Worm (Caenorhabditis elegans): ENCODE results near the gene Y37H2C.4.
"Not testable (repeated sequence)": the region's sequence is repeated elsewhere in the genome, so short reads cannot be mapped to it uniquely, and the experiment has no call there.

Y37H2C.4 gene

DNA sequence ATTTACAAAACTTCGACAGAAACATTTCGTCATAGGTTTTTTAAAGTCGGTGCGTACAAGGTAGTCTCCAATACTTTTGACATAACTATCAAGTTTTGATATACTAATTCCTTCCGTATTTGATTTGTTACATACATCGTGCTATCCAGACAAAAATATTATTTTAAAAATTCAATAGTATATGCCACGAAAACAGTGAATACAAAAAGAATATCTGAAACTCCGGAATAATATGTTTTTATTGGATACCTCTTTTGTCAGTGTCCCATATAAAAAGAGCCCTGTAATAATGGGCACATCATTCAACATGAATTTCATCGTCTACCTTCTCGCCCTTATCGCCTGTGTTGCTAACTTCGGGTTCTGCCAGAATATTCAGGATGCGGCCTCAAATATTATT, 21.8 kb downstream of the Y37H2C.4 start, which contains the start of gene Y51A2A.12:
Gene Y51A2A.12, plus strand, starts transcription at position 301 of the 400 bp plus-strand sequence.
- TF ChIP-seq ekl-4 (GFP tag; IDR thresholded peaks at IDR 0.05) (no peak), chd-7 (tag; optimal IDR thresholded peaks at IDR 0.05) (no peak), fkh-3 (tag; optimal IDR thresholded peaks at IDR 0.05) (no peak), egl-18 (GFP tag; IDR thresholded peaks at IDR 0.05) (no peak), T07F8.4 (tag; optimal IDR thresholded peaks at IDR 0.05) (no peak), hlh-26 (GFP tag; conservative IDR thresholded peaks at IDR 0.05) (no peak), rec-8 (tag; optimal IDR thresholded peaks at IDR 0.05) (no peak), ceh-100 (GFP tag; IDR thresholded peaks at IDR 0.05) (no peak), B0261.1 (tag; optimal IDR thresholded peaks at IDR 0.05) (no peak)

DNA sequence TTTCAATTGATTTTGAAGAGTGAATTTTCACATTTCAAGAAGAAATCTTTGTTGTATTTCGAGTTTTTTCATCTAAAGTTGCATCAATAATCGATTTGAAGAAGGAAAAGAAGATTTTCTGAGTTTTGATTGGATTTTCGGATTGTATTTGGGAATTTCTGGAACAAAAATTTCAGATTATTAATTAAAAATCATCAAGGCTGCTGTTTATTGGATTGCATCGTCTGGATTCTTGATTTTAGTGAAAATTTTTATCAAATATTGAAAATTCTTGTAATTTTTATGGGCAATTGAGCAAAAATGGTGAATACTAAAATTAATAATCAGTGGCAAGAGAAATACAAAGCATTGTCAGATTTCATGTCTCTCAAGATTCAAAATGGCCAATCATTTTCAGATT, 28.0 kb downstream of the Y37H2C.4 start, which contains the start of gene Y51A2A.5:
Gene Y51A2A.5, plus strand, starts transcription at position 301 of the 400 bp plus-strand sequence.
- TF ChIP-seq tbx-9 (tag; optimal IDR thresholded peaks at IDR 0.05; ENCODE audit: borderline replicate concordance) (no peak), ztf-3 (GFP tag; optimal IDR thresholded peaks at IDR 0.05) (no peak), let-526 (GFP tag; IDR thresholded peaks at IDR 0.05) (no peak), B0035.1 (tag; optimal IDR thresholded peaks at IDR 0.05) (no peak), ztf-28 (GFP tag; IDR thresholded peaks at IDR 0.05) (no peak), athp-1 (tag; optimal IDR thresholded peaks at IDR 0.05) (no peak), nhr-120 (GFP tag; IDR thresholded peaks at IDR 0.05) (no peak), lag-1 (GFP tag; IDR thresholded peaks at IDR 0.05) (no peak), pbrm-1 (GFP tag; IDR thresholded peaks at IDR 0.05) (no peak), fkh-3 (tag; optimal IDR thresholded peaks at IDR 0.05) (no peak), F37B4.10 (GFP tag; IDR thresholded peaks at IDR 0.05) (no peak), Y53G8AR.9 (GFP tag; conservative IDR thresholded peaks at IDR 0.05) (no peak), T07F8.4 (tag; optimal IDR thresholded peaks at IDR 0.05) (no peak)

DNA sequence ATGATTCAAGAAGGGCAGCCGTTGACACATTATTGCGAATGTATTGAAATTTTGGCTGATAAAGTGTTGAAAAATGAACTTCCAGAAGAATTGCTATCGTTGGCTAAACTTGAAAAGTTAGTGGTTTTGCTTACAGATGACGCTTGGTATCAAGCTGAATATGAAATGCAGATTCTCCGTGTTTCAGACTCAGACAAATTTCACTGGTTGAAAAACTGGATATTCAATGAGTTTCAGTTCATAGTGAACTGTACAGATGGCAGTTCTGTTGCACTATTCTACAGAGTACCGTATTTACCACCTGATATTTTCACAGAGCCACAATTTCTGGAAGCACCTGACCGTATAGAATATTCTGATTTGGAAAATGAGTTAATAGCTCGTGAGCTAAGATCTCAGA, 28.8 kb downstream of the Y37H2C.4 start:
- no peak for TF ChIP-seq lir-1 (GFP tag; conservative IDR thresholded peaks at IDR 0.05)
- TF ChIP-seq Y53F4B.3 (GFP tag; IDR thresholded peaks at IDR 0.05) = no peak
- TF ChIP-seq cebp-2 (GFP tag; IDR thresholded peaks at IDR 0.05) = no peak
- no peak for TF ChIP-seq cebp-1 (GFP tag; IDR thresholded peaks at IDR 0.05)
- no peak for TF ChIP-seq cebp-1 (tag; optimal IDR thresholded peaks at IDR 0.05)
- TF ChIP-seq mcd-1 (GFP tag; IDR thresholded peaks at IDR 0.05) = no peak

DNA sequence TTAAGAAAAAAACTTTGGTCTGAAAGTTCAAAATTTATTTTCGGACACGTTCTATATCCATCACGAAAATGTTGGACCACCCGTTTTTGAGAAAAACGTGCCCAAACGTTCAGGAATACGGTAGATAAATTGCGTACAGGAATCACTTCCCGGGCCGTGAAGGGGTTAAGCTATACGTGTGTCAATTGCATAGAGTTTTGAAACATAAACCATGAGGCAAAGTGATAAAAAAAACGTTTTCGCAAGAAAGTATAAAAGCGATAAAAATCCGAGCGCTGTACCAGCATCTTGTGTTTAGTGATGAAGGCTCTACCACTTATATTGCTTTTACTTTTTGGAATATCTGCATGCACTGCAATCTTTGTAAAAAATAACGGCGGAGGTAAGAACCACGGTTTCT, 31.9 kb downstream of the Y37H2C.4 start, which contains the start of gene Y51A2A.6:
Gene Y51A2A.6, plus strand, starts transcription at position 301 of the 400 bp plus-strand sequence.
- TF ChIP-seq F37B4.10, lag-1, ztf-6 (GFP tag; IDR thresholded peaks at IDR 0.05): not testable (repeated sequence)

DNA sequence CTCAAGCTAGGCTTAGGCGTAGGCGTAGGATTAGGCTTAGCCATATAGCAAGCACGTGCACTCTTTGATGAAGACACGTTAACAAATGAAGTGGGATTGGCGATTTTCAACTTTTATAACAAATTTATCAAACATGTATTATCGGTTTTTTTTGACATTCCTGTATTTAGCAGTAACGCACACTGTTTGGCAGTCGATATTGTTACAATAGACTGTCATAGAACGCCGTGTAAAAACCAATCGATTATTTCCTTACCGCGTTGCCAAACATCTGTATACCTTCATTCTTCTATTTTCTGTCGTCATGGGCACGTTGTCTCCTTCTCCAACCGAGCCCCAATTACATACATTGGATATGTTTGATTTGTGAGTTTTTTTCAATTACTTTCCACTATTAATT, 47.8 kb downstream of the Y37H2C.4 start, which contains the start of gene fbxb-119:
Gene fbxb-119, plus strand, starts transcription at position 301 of the 400 bp plus-strand sequence.
- TF ChIP-seq F22D6.2 (tag; optimal IDR thresholded peaks at IDR 0.05) = no peak
- TF ChIP-seq rec-8 (tag; optimal IDR thresholded peaks at IDR 0.05) = no peak
- no peak for TF ChIP-seq B0019.2 (GFP tag; conservative IDR thresholded peaks at IDR 0.05)
- TF ChIP-seq lin-35 (GFP tag; optimal IDR thresholded peaks at IDR 0.05) = no peak
- TF ChIP-seq ztf-25 (GFP tag; IDR thresholded peaks at IDR 0.05) = no peak
- TF ChIP-seq zfh-2 (GFP tag; conservative IDR thresholded peaks at IDR 0.05) = no peak
- no peak for TF ChIP-seq hlh-12 (tag; optimal IDR thresholded peaks at IDR 0.05)
- TF ChIP-seq D2030.7 (GFP tag; IDR thresholded peaks at IDR 0.05) = no peak
- no peak for TF ChIP-seq atf-7 (tag; optimal IDR thresholded peaks at IDR 0.05)
- TF ChIP-seq tbp1 (GFP tag; optimal IDR thresholded peaks at IDR 0.05) = no peak

All from whole organism, young adult.